Fruit fly (Drosophila melanogaster) whole organism: ENCODE measurements around the gene Axs.

ENCODE experiments used
- CG8478 ChIP-seq: fragments of >200 bp; optimal IDR thresholded peaks from 2 replicates; lab custom pipeline; 2018; ENCODE audit warnings: inconsistent platforms
- Dll ChIP-seq: fragments of >200 bp; optimal IDR thresholded peaks from 2 replicates; lab custom pipeline; 2017
- EcR ChIP-seq, 2 experiments: fragments of >200 bp; optimal IDR thresholded peaks; 2 replicates each; lab custom pipeline; 2017; ENCODE audit warnings: missing biosample characterization in 2 of 2, missing genetic modification characterization in 2 of 2, missing genetic modification reagents in 2 of 2
- pan ChIP-seq: fragments of >200 bp; optimal IDR thresholded peaks from 2 replicates; lab custom pipeline; 2017
- psq ChIP-seq: fragments of >200 bp; optimal IDR thresholded peaks from 2 replicates; lab custom pipeline; 2017
- usp ChIP-seq: fragments of >200 bp; optimal IDR thresholded peaks from 2 replicates; lab custom pipeline; 2017; ENCODE audit warnings: missing biosample characterization, missing genetic modification characterization, mixed read lengths

- TF ChIP-seq Dll (lab: Kevin White, UChicago), result no peak
- no peak for TF ChIP-seq CG8478 (lab: Kevin White, UChicago)
- TF ChIP-seq pan, result no peak
- TF ChIP-seq psq (lab: Kevin White, UChicago), result no peak
- TF ChIP-seq usp (GFP tag; lab: Kevin White, UChicago), result no peak
- no peak for TF ChIP-seq EcR (GFP tag; optimal IDR thresholded peaks at IDR 0.05; lab: Kevin White, UChicago)
Measured at dm6 chrX:16683765-16684164, at the start of gene Axs.
